Worm (Caenorhabditis elegans): ENCODE measurements around the gene T07C4.12.

- TF ChIP-seq tbx-9 (tag; optimal IDR thresholded peaks at IDR 0.05; ENCODE audit: borderline replicate concordance), result no peak
- no peak for TF ChIP-seq Y56A3A.18 (GFP tag; IDR thresholded peaks at IDR 0.05)
- no peak for TF ChIP-seq unc-130 (GFP tag; optimal IDR thresholded peaks at IDR 0.05)
- TF ChIP-seq let-526 (GFP tag; IDR thresholded peaks at IDR 0.05), result no peak
These were observed 19.2 kb upstream of the T07C4.12 start, which contains the start of gene T07C4.3 for ce11 chrIII:10351595-10352207.
